Worm (Caenorhabditis elegans) whole organism, late embryonic: ENCODE data around the gene dpm-1.

Experiments
- C08G9.2 ChIP-seq: sonication (generic microtip); optimal IDR thresholded peaks from 2 replicates; lab custom pipeline; 2016; ENCODE audit warnings: mild to moderate bottlenecking, missing genetic modification characterization, moderate library complexity, missing compliant biosample characterization
- K02D7.2 ChIP-seq: sonication (generic microtip); optimal IDR thresholded peaks from 2 replicates; lab custom pipeline; 2017; ENCODE audit warnings: mild to moderate bottlenecking, missing genetic modification characterization, missing compliant biosample characterization
- K09A11.1 ChIP-seq: sonication (generic microtip); optimal IDR thresholded peaks from 2 replicates; lab custom pipeline; 2017; ENCODE audit warnings: antibody characterized with exemption, mild to moderate bottlenecking, missing genetic modification characterization, missing compliant biosample characterization; ENCODE audit not compliant: insufficient read depth
- ahr-1 ChIP-seq: sonication (generic microtip); optimal IDR thresholded peaks from 2 replicates; lab custom pipeline; 2016; ENCODE audit warnings: missing genetic modification characterization, missing compliant biosample characterization
- ama-1 ChIP-seq: fragments of 150-350 bp; optimal IDR thresholded peaks from 2 replicates; lab custom pipeline; 2014
- ceh-14 ChIP-seq: sonication (generic microtip); optimal IDR thresholded peaks from 2 replicates; lab custom pipeline; 2016; ENCODE audit warnings: missing genotype, missing genetic modification characterization, missing compliant biosample characterization
- ceh-19 ChIP-seq: fragments of 200-800 bp; sonication (Bioruptor generic); optimal IDR thresholded peaks from 2 replicates; lab custom pipeline; 2018; ENCODE audit warnings: mild to moderate bottlenecking, missing genetic modification characterization, missing compliant biosample characterization
- ceh-2 ChIP-seq: sonication (generic microtip); optimal IDR thresholded peaks from 2 replicates; lab custom pipeline; 2016; ENCODE audit warnings: missing genotype, missing genetic modification characterization, missing compliant biosample characterization
- ceh-22 ChIP-seq: sonication (generic microtip); optimal IDR thresholded peaks from 2 replicates; lab custom pipeline; 2017; ENCODE audit warnings: missing biosample characterization, missing genetic modification characterization
- ceh-24 ChIP-seq: sonication (generic microtip); optimal IDR thresholded peaks from 2 replicates; lab custom pipeline; 2016; ENCODE audit warnings: mild to moderate bottlenecking, missing genetic modification characterization, missing compliant biosample characterization
- ceh-30 ChIP-seq: fragments of 150-350 bp; optimal IDR thresholded peaks from 2 replicates; lab custom pipeline; 2014; ENCODE audit warnings: missing biosample characterization, missing genetic modification characterization
- ceh-31 ChIP-seq: sonication (generic microtip); optimal IDR thresholded peaks from 2 replicates; lab custom pipeline; 2016; ENCODE audit warnings: missing genetic modification characterization, missing compliant biosample characterization
- ceh-34 ChIP-seq: sonication (generic microtip); optimal IDR thresholded peaks from 2 replicates; lab custom pipeline; 2016; ENCODE audit warnings: mild to moderate bottlenecking, missing genetic modification characterization, missing compliant biosample characterization
- ceh-45 ChIP-seq: fragments of 200-800 bp; sonication (Bioruptor generic); IDR thresholded peaks from 2 replicates; pipeline ENCODE4 v1.3.6; 2022; ENCODE audit warnings: missing genetic modification reagents, missing genetic modification characterization, missing compliant biosample characterization
- che-1 ChIP-seq: sonication (generic microtip); optimal IDR thresholded peaks from 2 replicates; lab custom pipeline; 2016; ENCODE audit warnings: mild to moderate bottlenecking, missing genetic modification characterization, missing compliant biosample characterization
- dmd-4 ChIP-seq: sonication (generic microtip); optimal IDR thresholded peaks from 2 replicates; lab custom pipeline; 2016; ENCODE audit warnings: borderline replicate concordance, missing genetic modification characterization, missing compliant biosample characterization
- dve-1 ChIP-seq: sonication (generic microtip); optimal IDR thresholded peaks from 2 replicates; lab custom pipeline; 2017; ENCODE audit warnings: antibody characterized with exemption, mild to moderate bottlenecking, missing genetic modification characterization, missing compliant biosample characterization
- elt-2 ChIP-seq: sonication (generic microtip); optimal IDR thresholded peaks from 2 replicates; lab custom pipeline; 2016; ENCODE audit warnings: missing genetic modification reagents, missing genetic modification characterization, missing compliant biosample characterization
- elt-4 ChIP-seq: sonication (generic microtip); optimal IDR thresholded peaks from 2 replicates; lab custom pipeline; 2016; ENCODE audit warnings: missing genetic modification characterization, missing compliant biosample characterization
- ets-4 ChIP-seq: sonication (generic microtip); optimal IDR thresholded peaks from 2 replicates; lab custom pipeline; 2016; ENCODE audit warnings: missing genetic modification characterization, missing compliant biosample characterization
- eyg-1 ChIP-seq: sonication (generic microtip); optimal IDR thresholded peaks from 2 replicates; lab custom pipeline; 2016; ENCODE audit warnings: missing genotype, missing genetic modification characterization, missing compliant biosample characterization
- fax-1 ChIP-seq: sonication (generic microtip); optimal IDR thresholded peaks from 2 replicates; lab custom pipeline; 2016; ENCODE audit warnings: missing genotype, missing genetic modification characterization, missing compliant biosample characterization
- hlh-15 ChIP-seq: sonication (generic microtip); optimal IDR thresholded peaks from 2 replicates; lab custom pipeline; 2016; ENCODE audit warnings: missing genetic modification characterization, missing compliant biosample characterization
- hlh-8 ChIP-seq: sonication (generic microtip); optimal IDR thresholded peaks from 2 replicates; lab custom pipeline; 2016; ENCODE audit warnings: missing genotype, missing genetic modification characterization, missing compliant biosample characterization
- lim-6 ChIP-seq: sonication (generic microtip); optimal IDR thresholded peaks from 2 replicates; lab custom pipeline; 2016; ENCODE audit warnings: missing genetic modification characterization, missing compliant biosample characterization
- lin-11 ChIP-seq: fragments of 200-800 bp; sonication (Bioruptor generic); optimal IDR thresholded peaks from 2 replicates; lab custom pipeline; 2018; ENCODE audit warnings: mild to moderate bottlenecking, missing genetic modification characterization, missing compliant biosample characterization
- madf-2 ChIP-seq: sonication (generic microtip); optimal IDR thresholded peaks from 2 replicates; lab custom pipeline; 2017; ENCODE audit warnings: missing genetic modification characterization, missing compliant biosample characterization
- mec-3 ChIP-seq: sonication (generic microtip); optimal IDR thresholded peaks from 2 replicates; lab custom pipeline; 2016; ENCODE audit warnings: borderline replicate concordance, missing genetic modification characterization, missing compliant biosample characterization
- nfya-1 ChIP-seq: sonication (generic microtip); optimal IDR thresholded peaks from 2 replicates; lab custom pipeline; 2017; ENCODE audit warnings: missing genetic modification characterization, mild to moderate bottlenecking, missing compliant biosample characterization, antibody characterized with exemption, moderate library complexity
- nhr-232 ChIP-seq: sonication (generic microtip); optimal IDR thresholded peaks from 2 replicates; lab custom pipeline; 2016; ENCODE audit warnings: missing genetic modification characterization, missing compliant biosample characterization
- npax-4 ChIP-seq: sonication (generic microtip); optimal IDR thresholded peaks from 2 replicates; lab custom pipeline; 2016; ENCODE audit warnings: missing genetic modification characterization, missing compliant biosample characterization
- odd-2 ChIP-seq: sonication (generic microtip); optimal IDR thresholded peaks from 2 replicates; lab custom pipeline; 2017; ENCODE audit warnings: antibody characterized with exemption, mild to moderate bottlenecking, missing genetic modification characterization, missing compliant biosample characterization
- pat-9 ChIP-seq: fragments of 200-800 bp; sonication (Bioruptor generic); optimal IDR thresholded peaks from 2 replicates; lab custom pipeline; 2018; ENCODE audit warnings: mild to moderate bottlenecking, missing genetic modification characterization, moderate library complexity, missing compliant biosample characterization
- pax-1 ChIP-seq: fragments of 150-350 bp; optimal IDR thresholded peaks from 2 replicates; lab custom pipeline; 2014; ENCODE audit warnings: missing biosample characterization, missing genetic modification characterization
- pqm-1 ChIP-seq: sonication (generic microtip); optimal IDR thresholded peaks from 2 replicates; lab custom pipeline; 2016; ENCODE audit warnings: missing genetic modification characterization, missing compliant biosample characterization
- pros-1 ChIP-seq: fragments of 150-350 bp; optimal IDR thresholded peaks from 2 replicates; lab custom pipeline; 2014; ENCODE audit warnings: missing biosample characterization, missing genetic modification reagents, missing genetic modification characterization
- ref-2 ChIP-seq: sonication (generic microtip); optimal IDR thresholded peaks from 2 replicates; lab custom pipeline; 2016; ENCODE audit warnings: missing genetic modification characterization, missing compliant biosample characterization
- rnt-1 ChIP-seq: sonication (generic microtip); optimal IDR thresholded peaks from 2 replicates; lab custom pipeline; 2016; ENCODE audit warnings: missing genetic modification characterization, missing compliant biosample characterization
- sox-2 ChIP-seq: fragments of 200-800 bp; sonication (Bioruptor generic); IDR thresholded peaks from 2 replicates; pipeline ENCODE4 v1.3.6; 2022; ENCODE audit warnings: missing genetic modification reagents, missing genetic modification characterization, missing compliant biosample characterization
- tbx-2 ChIP-seq: sonication (generic microtip); optimal IDR thresholded peaks from 2 replicates; lab custom pipeline; 2016; ENCODE audit warnings: missing genetic modification characterization, missing compliant biosample characterization
- tbx-7 ChIP-seq: sonication (generic microtip); optimal IDR thresholded peaks from 2 replicates; lab custom pipeline; 2016; ENCODE audit warnings: missing genotype, missing genetic modification characterization, missing compliant biosample characterization
- ttx-3 ChIP-seq: sonication (generic microtip); optimal IDR thresholded peaks from 2 replicates; lab custom pipeline; 2016; ENCODE audit warnings: missing genetic modification reagents, missing genetic modification characterization, missing compliant biosample characterization
- unc-3 ChIP-seq, 2 experiments: fragments of 200-800 bp in 1 of 2; sonication (Bioruptor generic) in 1 of 2; sonication (generic microtip) in 1 of 2; conservative IDR thresholded peaks in 1 of 2; optimal IDR thresholded peaks in 1 of 2; 2 replicates each; pipeline versions ENCODE4 v1.3.6 to Lab custom; 2016 to 2022; ENCODE audit warnings: missing compliant biosample characterization in 2 of 2, missing genetic modification characterization in 2 of 2, missing genetic modification reagents in 1 of 2
- unc-42 ChIP-seq: sonication (generic microtip); optimal IDR thresholded peaks from 2 replicates; lab custom pipeline; 2016; ENCODE audit warnings: missing genotype, missing genetic modification characterization, missing compliant biosample characterization
- unc-55 ChIP-seq: sonication (generic microtip); optimal IDR thresholded peaks from 2 replicates; lab custom pipeline; 2017; ENCODE audit warnings: missing biosample characterization, missing genetic modification reagents, missing genetic modification characterization
- zip-5 ChIP-seq: sonication (generic microtip); optimal IDR thresholded peaks from 2 replicates; lab custom pipeline; 2016; ENCODE audit warnings: missing genetic modification characterization, missing compliant biosample characterization
- ztf-16 ChIP-seq: sonication (generic microtip); optimal IDR thresholded peaks from 2 replicates; lab custom pipeline; 2017; ENCODE audit warnings: missing genetic modification characterization, missing compliant biosample characterization

Gene dpm-1

DNA sequence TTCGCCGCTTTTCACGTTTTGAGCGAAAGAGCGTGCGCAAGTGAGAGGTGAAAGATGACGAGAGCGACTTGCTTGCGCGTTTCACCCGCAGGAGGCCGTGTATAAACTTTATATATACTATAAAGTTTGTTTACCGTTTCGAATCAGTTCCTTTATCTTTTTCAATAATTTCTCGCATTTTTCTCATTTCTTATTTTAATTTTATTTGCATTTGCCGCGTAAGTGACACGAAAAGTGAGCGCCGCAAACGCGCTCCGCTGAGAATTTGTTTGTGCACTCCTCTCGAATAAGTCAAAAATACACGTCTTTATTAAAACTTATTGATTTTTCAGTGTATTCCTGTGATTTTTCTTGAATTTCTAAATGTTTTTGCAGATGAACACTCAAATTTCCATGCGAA is 1.9 kb upstream of the dpm-1 start, which contains the start of gene mrpl-55 (continued):
- no peak for TF ChIP-seq hlh-8
- no peak for TF ChIP-seq ztf-16 (tag; lab: Kevin White, UChicago)
- peak; percentile 28 for TF ChIP-seq ceh-2
- TF ChIP-seq dve-1 (tag; lab: Kevin White, UChicago) = peak; percentile 58
- TF ChIP-seq fax-1 (tag; lab: Kevin White, UChicago) = no peak
- TF ChIP-seq mec-3 (tag; lab: Kevin White, UChicago) = no peak
- no peak for TF ChIP-seq ahr-1
- no peak for TF ChIP-seq odd-2 (tag; lab: Kevin White, UChicago)
- TF ChIP-seq ceh-30 = no peak
- no peak for TF ChIP-seq rnt-1 (tag; lab: Kevin White, UChicago)
- TF ChIP-seq unc-55 = peak; percentile 32
- peak; percentile 14 for TF ChIP-seq che-1 (tag; lab: Kevin White, UChicago)
- TF ChIP-seq sox-2 = no peak
- TF ChIP-seq ceh-45 (GFP tag; lab: Robert Waterston, UW) = no peak
- no peak for TF ChIP-seq ceh-22 (tag; lab: Kevin White, UChicago)
- no peak for TF ChIP-seq tbx-7 (tag; lab: Kevin White, UChicago)
- TF ChIP-seq unc-3 (GFP tag; conservative IDR thresholded peaks at IDR 0.05; lab: Robert Waterston, UW) = no peak
- TF ChIP-seq unc-3 (tag; optimal IDR thresholded peaks at IDR 0.05; lab: Kevin White, UChicago) = no peak
- TF ChIP-seq eyg-1 (tag; lab: Kevin White, UChicago) = no peak
- peak; percentile 54 for TF ChIP-seq elt-2 (tag; lab: Kevin White, UChicago)
- peak; percentile 49 for TF ChIP-seq nfya-1
- TF ChIP-seq ttx-3 (tag; lab: Kevin White, UChicago) = no peak
- no peak for TF ChIP-seq ceh-34
- no peak for TF ChIP-seq K02D7.2 (tag; lab: Kevin White, UChicago)
- TF ChIP-seq ref-2 (tag; lab: Kevin White, UChicago) = peak; percentile 31
- TF ChIP-seq tbx-2 = peak; percentile 68
- peak; percentile 23 for TF ChIP-seq ceh-14 (tag; lab: Kevin White, UChicago)
- TF ChIP-seq ets-4 (tag; lab: Kevin White, UChicago) = peak; percentile 17
- TF ChIP-seq ceh-24 (tag; lab: Kevin White, UChicago) = no peak
- TF ChIP-seq unc-42 (tag; lab: Kevin White, UChicago) = peak; percentile 71
- no peak for TF ChIP-seq pqm-1 (tag; lab: Kevin White, UChicago)
- no peak for TF ChIP-seq ceh-19 (GFP tag; lab: Kevin White, UChicago)

DNA sequence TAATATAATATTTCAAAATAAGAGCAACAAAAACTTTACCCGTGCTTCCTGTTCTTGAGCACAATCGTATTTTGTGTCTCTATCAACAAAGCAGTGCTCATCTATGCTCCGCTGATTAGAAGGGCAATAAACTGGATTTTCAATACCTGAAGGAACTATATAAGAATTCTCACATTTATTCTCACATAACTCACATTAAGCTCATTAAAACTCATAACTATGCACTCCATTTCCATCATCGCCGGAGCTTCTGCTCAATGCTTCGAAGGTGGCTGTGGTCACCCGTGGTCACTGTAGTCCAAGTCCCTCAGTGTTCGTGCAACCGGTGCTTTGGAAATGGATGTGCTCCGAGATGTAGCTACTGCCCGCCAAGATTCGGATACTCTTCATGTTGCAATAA is 9.3 kb downstream of the dpm-1 start, which contains the start of the genes Y66H1A.8 and M04G7.5:
Gene Y66H1A.8, minus strand, starts transcription at position 101 of the 400 bp plus-strand sequence.
Gene M04G7.5, plus strand, starts transcription at position 258 of the 400 bp plus-strand sequence.
- TF ChIP-seq K09A11.1 (tag; lab: Kevin White, UChicago) = no peak
- no peak for TF ChIP-seq hlh-15
- TF ChIP-seq dmd-4 (tag; lab: Kevin White, UChicago) = no peak
- TF ChIP-seq ets-4 (tag; lab: Kevin White, UChicago) = no peak
- TF ChIP-seq madf-2 (tag; lab: Kevin White, UChicago) = no peak
- no peak for TF ChIP-seq hlh-8
- no peak for TF ChIP-seq unc-55
- no peak for TF ChIP-seq C08G9.2
- TF ChIP-seq ceh-31 (tag; lab: Kevin White, UChicago) = no peak
- no peak for TF ChIP-seq pax-1 (tag; lab: Kevin White, UChicago)

DNA sequence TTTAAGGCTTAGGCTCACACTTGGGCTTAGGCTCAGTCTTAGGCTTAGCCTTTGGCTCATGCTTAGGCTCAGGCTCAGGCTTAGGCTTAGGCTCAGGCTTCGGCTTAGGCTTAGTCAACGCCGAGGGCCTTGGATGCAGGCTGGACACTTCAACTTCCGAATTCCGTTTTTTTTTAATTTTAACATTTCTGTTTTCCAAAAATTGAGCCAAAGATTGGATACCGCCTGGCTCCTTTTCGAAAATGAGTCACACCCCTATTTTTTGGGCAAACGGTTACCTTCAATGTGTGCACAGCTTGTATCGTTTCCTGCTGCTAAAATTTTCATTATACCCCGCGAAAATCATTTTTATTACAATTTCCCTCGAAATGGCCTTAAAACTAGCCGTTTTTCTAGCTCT is 10.0 kb downstream of the dpm-1 start, which contains the start of gene M04G7.1:
Gene M04G7.1, plus strand, starts transcription at position 301 of the 400 bp plus-strand sequence.
- TF ChIP-seq elt-4 (tag; lab: Kevin White, UChicago) (no peak), sox-2 (no peak), ceh-31 (tag; lab: Kevin White, UChicago) (no peak), lim-6 (tag; lab: Kevin White, UChicago) (no peak), pat-9 (tag; lab: Kevin White, UChicago) (no peak), npax-4 (tag; lab: Kevin White, UChicago) (no peak), dve-1 (tag; lab: Kevin White, UChicago) (no peak), elt-2 (tag; lab: Kevin White, UChicago) (no peak), ceh-2 (no peak), K02D7.2 (tag; lab: Kevin White, UChicago) (no peak), ama-1 (no peak), zip-5 (no peak), pros-1 (tag; lab: Kevin White, UChicago) (no peak), pax-1 (tag; lab: Kevin White, UChicago) (no peak), nhr-232 (no peak), lin-11 (tag; lab: Kevin White, UChicago) (no peak), hlh-15 (no peak), ceh-19 (GFP tag; lab: Kevin White, UChicago) (no peak)
- TF ChIP-seq, all 69 proteins: peak for 0
